Fruit fly (Drosophila melanogaster): ENCODE results near the gene CG45066.
A peak's percentile ranks its signal among the peaks of the same experiment; 100 is the strongest.

Gene CG45066

DNA sequence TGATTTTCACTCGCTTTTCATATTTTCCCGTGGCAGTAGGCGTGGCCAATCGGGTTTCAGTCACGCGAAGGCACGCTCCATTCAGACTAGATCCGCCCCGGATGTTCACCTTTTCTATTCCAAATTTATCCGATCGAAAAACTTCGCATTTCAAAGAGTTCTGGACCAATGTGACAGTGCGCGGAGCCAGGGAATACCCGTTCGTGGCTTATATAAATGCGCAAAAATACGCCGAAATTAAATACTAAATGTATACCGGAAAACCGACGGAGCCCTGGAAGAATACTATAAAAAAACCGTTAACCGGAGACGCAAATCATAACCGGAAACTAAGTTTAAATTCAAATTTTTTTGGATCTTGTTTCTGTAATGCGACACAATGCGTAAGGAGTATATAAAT, 16.5 kb upstream of the CG45066 start, which contains the start of gene promL:
TSS of gene promL (minus strand) at position 181 of the 400 bp plus-strand sequence.
- no peak for TF ChIP-seq Myc (optimal IDR thresholded peaks at IDR 0.05)
- TF ChIP-seq psq (GFP tag; optimal IDR thresholded peaks at IDR 0.05), result peak; percentile 1
- TF ChIP-seq h (GFP tag; optimal IDR thresholded peaks at IDR 0.05), result peak; percentile 58
- TF ChIP-seq dl (GFP tag; optimal IDR thresholded peaks at IDR 0.05; ENCODE audit: insufficient read depth in 1 of 2, partially characterized antibody in 2 of 2), result peak in 1 of 2 experiments; percentile 10
- TF ChIP-seq pan (optimal IDR thresholded peaks at IDR 0.05), result no peak
- TF ChIP-seq CG32264 (GFP tag; optimal IDR thresholded peaks at IDR 0.05), result no peak
- TF ChIP-seq Mio (GFP tag; optimal IDR thresholded peaks at IDR 0.05), result no peak
- no peak for TF ChIP-seq GATAd (GFP tag; optimal IDR thresholded peaks at IDR 0.05)
- no peak for TF ChIP-seq CrebA (GFP tag; optimal IDR thresholded peaks at IDR 0.05; ENCODE audit: borderline replicate concordance)
- TF ChIP-seq Hr78 (GFP tag; optimal IDR thresholded peaks at IDR 0.05), result no peak
- peak; percentile 32 for TF ChIP-seq OdsH (GFP tag; optimal IDR thresholded peaks at IDR 0.05)
- no peak for TF ChIP-seq Rel (GFP tag; optimal IDR thresholded peaks at IDR 0.05)
- TF ChIP-seq Rel (tag; optimal IDR thresholded peaks at IDR 0.05), result peak; percentile 98
- no peak for TF ChIP-seq jim (GFP tag; optimal IDR thresholded peaks at IDR 0.05)
- TF ChIP-seq usp (GFP tag; optimal IDR thresholded peaks at IDR 0.05), result no peak
- no peak for TF ChIP-seq lola (GFP tag; optimal IDR thresholded peaks at IDR 0.05)
- TF ChIP-seq dmrt93B (GFP tag; optimal IDR thresholded peaks at IDR 0.05), result peak; percentile 1
- no peak for TF ChIP-seq Vsx2 (GFP tag; optimal IDR thresholded peaks at IDR 0.05; ENCODE audit: partially characterized antibody)
- no peak for TF ChIP-seq N (GFP tag; optimal IDR thresholded peaks at IDR 0.05)
- peak; percentile 49 for TF ChIP-seq HLH106 (tag; optimal IDR thresholded peaks at IDR 0.05)
- peak; percentile 21 for TF ChIP-seq ey (GFP tag; optimal IDR thresholded peaks at IDR 0.05)
- TF ChIP-seq sv (GFP tag; optimal IDR thresholded peaks at IDR 0.05), result peak; percentile 14
- TF ChIP-seq foxo (GFP tag; optimal IDR thresholded peaks at IDR 0.05), result peak in 1 of 2 experiments; percentile 41
- TF ChIP-seq Dfd (GFP tag; optimal IDR thresholded peaks at IDR 0.05), result no peak
- peak; percentile 64 for TF ChIP-seq fru (GFP tag; optimal IDR thresholded peaks at IDR 0.05)
- no peak for TF ChIP-seq tai (GFP tag; optimal IDR thresholded peaks at IDR 0.05)
- peak; percentile 56 for TF ChIP-seq br (GFP tag; optimal IDR thresholded peaks at IDR 0.05)
- TF ChIP-seq sage (GFP tag; optimal IDR thresholded peaks at IDR 0.05), result no peak
- TF ChIP-seq Sp1 (GFP tag; optimal IDR thresholded peaks at IDR 0.05), result peak; percentile 63
- no peak for TF ChIP-seq Jra (GFP tag; optimal IDR thresholded peaks at IDR 0.05)
- peak; percentile 43 for TF ChIP-seq CG9705 (GFP tag; optimal IDR thresholded peaks at IDR 0.05)
- TF ChIP-seq Abd-B (GFP tag; optimal IDR thresholded peaks at IDR 0.05), result no peak
- peak; percentile 64 for TF ChIP-seq Hr83 (GFP tag; optimal IDR thresholded peaks at IDR 0.05; ENCODE audit: poor library complexity, severe bottlenecking)
- no peak for TF ChIP-seq Hnf4 (GFP tag; optimal IDR thresholded peaks at IDR 0.05)
- no peak for TF ChIP-seq Dif (GFP tag; optimal IDR thresholded peaks at IDR 0.05; ENCODE audit: partially characterized antibody)
- TF ChIP-seq woc (GFP tag; optimal IDR thresholded peaks at IDR 0.05), result no peak
- peak; percentile 69 for TF ChIP-seq brk (GFP tag; optimal IDR thresholded peaks at IDR 0.05)
- no peak for TF ChIP-seq dsf (GFP tag; optimal IDR thresholded peaks at IDR 0.05; ENCODE audit: borderline replicate concordance)
- peak; percentile 62 for TF ChIP-seq rgr (GFP tag; optimal IDR thresholded peaks at IDR 0.05)

DNA sequence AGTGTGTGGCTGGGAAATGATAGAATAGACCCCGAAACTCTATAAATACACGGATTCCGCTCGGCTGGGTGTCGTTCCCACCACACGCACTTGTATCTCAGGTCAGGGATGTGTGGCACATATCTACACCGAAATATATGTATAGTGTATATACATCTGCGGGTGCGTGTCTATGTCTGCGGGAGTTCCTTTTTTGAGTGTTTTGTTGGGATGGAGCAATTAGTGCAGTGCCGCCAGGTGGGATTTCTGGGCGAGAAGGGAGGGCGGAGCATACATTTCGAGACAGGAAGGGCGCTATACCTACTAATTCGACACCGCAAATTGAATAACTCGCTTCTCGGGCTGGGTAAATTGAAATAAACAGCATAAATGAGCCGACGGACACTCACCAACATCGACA, 15.5 kb upstream of the CG45066 start:
- TF ChIP-seq dsf (GFP tag; optimal IDR thresholded peaks at IDR 0.05; ENCODE audit: borderline replicate concordance) (no peak), Vsx2 (GFP tag; optimal IDR thresholded peaks at IDR 0.05; ENCODE audit: partially characterized antibody) (no peak), CrebA (GFP tag; optimal IDR thresholded peaks at IDR 0.05; ENCODE audit: borderline replicate concordance) (no peak)

DNA sequence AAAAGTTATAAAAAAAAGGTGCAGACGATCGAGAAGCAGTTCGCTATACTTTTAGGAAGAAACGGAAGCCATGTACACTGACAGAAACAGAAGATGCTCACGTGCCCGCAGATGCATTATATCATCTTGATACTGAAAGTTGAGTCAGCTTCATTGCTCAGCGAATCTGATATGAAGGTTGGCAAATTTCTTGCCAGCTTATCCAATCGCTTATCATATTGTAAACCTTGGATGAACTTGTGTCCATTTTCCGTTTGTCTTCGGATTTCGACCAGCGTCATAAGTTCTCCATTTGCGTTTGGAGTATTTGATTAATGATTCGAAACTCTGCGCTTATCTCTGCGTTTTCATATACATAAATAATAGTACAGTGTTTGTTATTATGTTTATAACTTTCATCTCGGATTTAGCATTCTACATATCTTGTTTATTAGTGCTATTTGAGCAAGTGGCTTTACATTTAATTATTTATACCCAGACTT, 14.7 kb upstream of the CG45066 start:
- TF ChIP-seq psq (GFP tag; optimal IDR thresholded peaks at IDR 0.05), result peak; percentile 25
- TF ChIP-seq GATAd (GFP tag; optimal IDR thresholded peaks at IDR 0.05), result no peak
- no peak for TF ChIP-seq Jra (GFP tag; optimal IDR thresholded peaks at IDR 0.05)
- TF ChIP-seq br (GFP tag; optimal IDR thresholded peaks at IDR 0.05), result no peak
- no peak for TF ChIP-seq CG9705 (GFP tag; optimal IDR thresholded peaks at IDR 0.05)
- no peak for TF ChIP-seq CG32264 (GFP tag; optimal IDR thresholded peaks at IDR 0.05)
- TF ChIP-seq dl (GFP tag; optimal IDR thresholded peaks at IDR 0.05; ENCODE audit: insufficient read depth in 1 of 2, partially characterized antibody in 2 of 2), result no peak
- peak; percentile 5 for TF ChIP-seq ey (GFP tag; optimal IDR thresholded peaks at IDR 0.05)
- TF ChIP-seq N (GFP tag; optimal IDR thresholded peaks at IDR 0.05), result no peak
- no peak for TF ChIP-seq Hr83 (GFP tag; optimal IDR thresholded peaks at IDR 0.05; ENCODE audit: poor library complexity, severe bottlenecking)
- TF ChIP-seq Hnf4 (GFP tag; optimal IDR thresholded peaks at IDR 0.05), result no peak
